Fruit fly (Drosophila melanogaster) whole organism, embryonic: ENCODE measurements around the gene CG12995.

Experiments
- CG13775 ChIP-seq: fragments of 200-800 bp; sonication (Bioruptor generic); optimal IDR thresholded peaks from 3 replicates; lab custom pipeline; 2017; ENCODE audit warnings: missing biosample characterization, mild to moderate bottlenecking, missing genetic modification characterization
- CG17328 ChIP-seq: fragments of 200-800 bp; sonication (Bioruptor generic); IDR thresholded peaks from 2 replicates; pipeline ENCODE4 v1.3.6; 2022; ENCODE audit warnings: missing biosample characterization, missing genetic modification characterization
- Scr ChIP-seq: fragments of 200-800 bp; sonication (Bioruptor generic); IDR thresholded peaks from 2 replicates; pipeline ENCODE4 v1.3.6; 2022; ENCODE audit warnings: missing biosample characterization, missing genetic modification characterization; ENCODE audit not compliant: partially characterized antibody
- gsb ChIP-seq: fragments of 200-800 bp; sonication (Bioruptor generic); IDR thresholded peaks from 2 replicates; pipeline ENCODE4 v1.3.6; 2022; ENCODE audit warnings: missing biosample characterization, missing genetic modification characterization
- ind ChIP-seq: fragments of 200-800 bp; sonication (Bioruptor generic); optimal IDR thresholded peaks from 3 replicates; lab custom pipeline; 2016; ENCODE audit warnings: missing biosample characterization, missing genetic modification characterization

DNA sequence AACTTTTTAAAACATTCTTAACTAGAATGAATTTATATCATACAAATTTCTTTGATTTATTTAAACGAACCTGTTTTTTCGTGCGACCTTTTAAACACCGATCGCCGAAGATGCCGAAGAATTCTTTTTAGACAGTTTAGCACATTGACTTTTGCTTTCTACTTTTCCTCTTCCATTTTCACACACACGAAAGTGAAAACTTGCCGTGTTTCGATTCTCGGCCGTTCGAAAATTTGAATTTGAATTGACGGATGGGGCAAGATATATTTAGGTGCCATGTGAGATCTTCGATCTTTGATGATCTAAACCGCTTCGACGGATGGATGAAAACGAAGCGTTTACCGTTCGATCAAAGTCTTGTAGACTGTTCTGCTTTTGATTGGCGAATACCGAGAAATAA is 45.9 kb upstream of the CG12995 start:
- TF ChIP-seq CG13775 (GFP tag; lab: Kevin White, UChicago) = no peak
- no peak for TF ChIP-seq Scr
- TF ChIP-seq gsb (GFP tag; lab: Robert Waterston, UW) = no peak
- TF ChIP-seq ind (GFP tag; lab: Kevin White, UChicago) = no peak
- TF ChIP-seq CG17328 (GFP tag; lab: Robert Waterston, UW) = no peak
